Worm (Caenorhabditis elegans): ENCODE data around the gene T01B7.5.

ce11 chrII:8766475-8766874, 49.8 kb downstream of the T01B7.5 start, which contains the start of the genes nsph-1.1 and K08F8.15:
- TF ChIP-seq med-1 (GFP tag; optimal IDR thresholded peaks at IDR 0.05; ENCODE audit: insufficient read depth) (no peak), klf-2 (GFP tag; conservative IDR thresholded peaks at IDR 0.05) (no peak), ztf-29 (GFP tag; IDR thresholded peaks at IDR 0.05) (no peak), cog-1 (tag; optimal IDR thresholded peaks at IDR 0.05) (no peak), ref-1 (GFP tag; conservative IDR thresholded peaks at IDR 0.05) (no peak), flt-1 (GFP tag; IDR thresholded peaks at IDR 0.05) (no peak), tab-1 (GFP tag; IDR thresholded peaks at IDR 0.05) (no peak), T22C8.4 (GFP tag; IDR thresholded peaks at IDR 0.05) (no peak)
